Worm (Caenorhabditis elegans) whole organism, L1 larva: Measurements from ENCODE around the gene ebp-2.

ENCODE experiments used
- C16A3.4 ChIP-seq: fragments of 150-350 bp; optimal IDR thresholded peaks from 2 replicates; lab custom pipeline; 2014; ENCODE audit warnings: missing biosample characterization, missing genetic modification characterization
- Y116A8C.19 ChIP-seq: sonication (generic microtip); optimal IDR thresholded peaks from 2 replicates; lab custom pipeline; 2016; ENCODE audit warnings: missing compliant biosample characterization, missing genetic modification characterization, borderline replicate concordance
- aly-2 ChIP-seq: fragments of 150-350 bp; optimal IDR thresholded peaks from 2 replicates; lab custom pipeline; 2014; ENCODE audit warnings: missing biosample characterization, missing genetic modification characterization
- ama-1 ChIP-seq: fragments of 150-350 bp; optimal IDR thresholded peaks from 2 replicates; lab custom pipeline; 2014
- ceh-88 ChIP-seq: fragments of 200-800 bp; sonication (Bioruptor generic); IDR thresholded peaks from 2 replicates; pipeline ENCODE4 v1.3.6; 2022; ENCODE audit warnings: missing genetic modification characterization, missing compliant biosample characterization
- ces-1 ChIP-seq: fragments of 150-350 bp; optimal IDR thresholded peaks from 2 replicates; lab custom pipeline; 2014; ENCODE audit warnings: missing biosample characterization, missing genetic modification reagents, missing genetic modification characterization
- dsc-1 ChIP-seq: sonication (generic microtip); optimal IDR thresholded peaks from 2 replicates; lab custom pipeline; 2016; ENCODE audit warnings: mild to moderate bottlenecking, missing genetic modification characterization, missing compliant biosample characterization
- elt-2 ChIP-seq: sonication (generic microtip); optimal IDR thresholded peaks from 2 replicates; lab custom pipeline; 2016; ENCODE audit warnings: missing genetic modification characterization, mild to moderate bottlenecking, inconsistent platforms, missing compliant biosample characterization, missing genetic modification reagents
- ets-5 ChIP-seq: fragments of 200-800 bp; sonication (Bioruptor generic); IDR thresholded peaks from 2 replicates; pipeline ENCODE4 v1.3.6; 2022; ENCODE audit warnings: missing genetic modification characterization, missing compliant biosample characterization
- fkh-4 ChIP-seq: sonication (generic microtip); optimal IDR thresholded peaks from 2 replicates; lab custom pipeline; 2016; ENCODE audit warnings: missing compliant biosample characterization, missing genetic modification characterization, borderline replicate concordance
- fkh-8 ChIP-seq: sonication (generic microtip); optimal IDR thresholded peaks from 2 replicates; lab custom pipeline; 2016; ENCODE audit warnings: mild to moderate bottlenecking, missing genetic modification characterization, missing compliant biosample characterization
- grh-1 ChIP-seq: fragments of 200-800 bp; sonication (Bioruptor generic); IDR thresholded peaks from 2 replicates; pipeline ENCODE4 v1.3.6; 2022; ENCODE audit warnings: missing genetic modification reagents, missing genetic modification characterization, missing compliant biosample characterization
- hlh-17 ChIP-seq: fragments of 200-800 bp; sonication (Bioruptor generic); optimal IDR thresholded peaks from 2 replicates; lab custom pipeline; 2018; ENCODE audit warnings: missing genetic modification characterization, mild to moderate bottlenecking, missing compliant biosample characterization, moderate library complexity, borderline replicate concordance
- hlh-4 ChIP-seq: sonication (generic microtip); optimal IDR thresholded peaks from 2 replicates; lab custom pipeline; 2016; ENCODE audit warnings: mild to moderate bottlenecking, missing genetic modification characterization, missing compliant biosample characterization
- jun-1 ChIP-seq: fragments of 150-350 bp; optimal IDR thresholded peaks from 2 replicates; lab custom pipeline; 2014; ENCODE audit warnings: missing biosample characterization, missing genetic modification reagents, missing genetic modification characterization
- lin-14 ChIP-seq: fragments of 200-800 bp; sonication (Bioruptor generic); optimal IDR thresholded peaks from 2 replicates; lab custom pipeline; 2018; ENCODE audit warnings: mild to moderate bottlenecking, missing genetic modification characterization, moderate library complexity, missing compliant biosample characterization
- lin-15B ChIP-seq: fragments of 150-350 bp; sonication (generic microtip); optimal IDR thresholded peaks from 3 replicates; lab custom pipeline; 2014; ENCODE audit warnings: missing biosample characterization, missing genetic modification characterization
- lin-35 ChIP-seq, 2 experiments: fragments of 150-350 bp; optimal IDR thresholded peaks; 2 replicates each; lab custom pipeline; 2014; ENCODE audit warnings: missing biosample characterization in 2 of 2, missing genetic modification characterization in 2 of 2, missing genetic modification reagents in 2 of 2
- lir-3 ChIP-seq: sonication (generic microtip); optimal IDR thresholded peaks from 2 replicates; lab custom pipeline; 2016; ENCODE audit warnings: mild to moderate bottlenecking, missing genetic modification characterization, moderate library complexity, missing compliant biosample characterization; ENCODE audit not compliant: poor library complexity
- lsy-2 ChIP-seq, 2 experiments: fragments of 150-350 bp; optimal IDR thresholded peaks; 2 replicates each; lab custom pipeline; 2014; ENCODE audit warnings: missing biosample characterization in 2 of 2, missing genetic modification characterization in 2 of 2
- mef-2 ChIP-seq: fragments of 150-350 bp; optimal IDR thresholded peaks from 2 replicates; lab custom pipeline; 2014; ENCODE audit warnings: missing biosample characterization, missing genetic modification characterization
- nhr-12 ChIP-seq: sonication (generic microtip); optimal IDR thresholded peaks from 2 replicates; lab custom pipeline; 2017; ENCODE audit warnings: missing biosample characterization, missing genetic modification characterization
- nhr-19 ChIP-seq: fragments of 200-800 bp; sonication (Bioruptor generic); conservative IDR thresholded peaks from 2 replicates; pipeline ENCODE4 v1.3.6; 2022; ENCODE audit warnings: missing genetic modification characterization, missing compliant biosample characterization
- nhr-28 ChIP-seq: fragments of 150-350 bp; optimal IDR thresholded peaks from 2 replicates; lab custom pipeline; 2014; ENCODE audit warnings: missing biosample characterization, missing genetic modification characterization
- nhr-47 ChIP-seq: sonication (generic microtip); optimal IDR thresholded peaks from 2 replicates; lab custom pipeline; 2016; ENCODE audit warnings: mild to moderate bottlenecking, missing genetic modification characterization, moderate library complexity, missing compliant biosample characterization
- nhr-76 ChIP-seq: sonication (generic microtip); optimal IDR thresholded peaks from 2 replicates; lab custom pipeline; 2017; ENCODE audit warnings: missing biosample characterization, missing genetic modification characterization
- nhr-77 ChIP-seq: fragments of 150-350 bp; optimal IDR thresholded peaks from 2 replicates; lab custom pipeline; 2014; ENCODE audit warnings: missing biosample characterization, missing genetic modification characterization
- nhr-85 ChIP-seq: sonication (generic microtip); peaks from one replicate; lab custom pipeline; 2016; ENCODE audit warnings: missing genetic modification characterization, inconsistent platforms, missing compliant biosample characterization
- pag-3 ChIP-seq: sonication (generic microtip); optimal IDR thresholded peaks from 2 replicates; lab custom pipeline; 2017; ENCODE audit warnings: missing genetic modification characterization, mild to moderate bottlenecking, missing compliant biosample characterization, antibody characterized with exemption, borderline replicate concordance; ENCODE audit not compliant: insufficient read depth
- pax-3 ChIP-seq: fragments of 200-800 bp; sonication (Bioruptor generic); optimal IDR thresholded peaks from 2 replicates; lab custom pipeline; 2018; ENCODE audit warnings: mild to moderate bottlenecking, missing genetic modification characterization, moderate library complexity, missing compliant biosample characterization
- pqm-1 ChIP-seq: sonication (generic microtip); optimal IDR thresholded peaks from 3 replicates; lab custom pipeline; 2017; ENCODE audit warnings: missing biosample characterization, missing genetic modification characterization
- skn-1 ChIP-seq: fragments of 150-350 bp; optimal IDR thresholded peaks from 2 replicates; lab custom pipeline; 2014; ENCODE audit warnings: missing biosample characterization, missing genetic modification characterization
- snu-23 ChIP-seq: sonication (generic microtip); optimal IDR thresholded peaks from 2 replicates; lab custom pipeline; 2016; ENCODE audit warnings: missing genetic modification characterization, missing compliant biosample characterization
- sox-4 ChIP-seq: sonication (generic microtip); optimal IDR thresholded peaks from 2 replicates; lab custom pipeline; 2016; ENCODE audit warnings: missing genetic modification characterization, missing compliant biosample characterization
- sptf-1 ChIP-seq: fragments of 150-350 bp; optimal IDR thresholded peaks from 2 replicates; lab custom pipeline; 2014; ENCODE audit warnings: missing biosample characterization, missing genetic modification characterization
- swsn-7 ChIP-seq: sonication (generic microtip); optimal IDR thresholded peaks from 2 replicates; lab custom pipeline; 2016; ENCODE audit warnings: missing genetic modification characterization, missing compliant biosample characterization
- unc-130 ChIP-seq: fragments of 150-350 bp; optimal IDR thresholded peaks from 2 replicates; lab custom pipeline; 2017; ENCODE audit warnings: missing biosample characterization, missing genetic modification characterization, inconsistent platforms
- unc-30 ChIP-seq: sonication (generic microtip); optimal IDR thresholded peaks from 2 replicates; lab custom pipeline; 2017; ENCODE audit warnings: missing biosample characterization, missing genetic modification characterization
- unc-98 ChIP-seq: fragments of 200-800 bp; sonication (Bioruptor generic); IDR thresholded peaks from 2 replicates; pipeline ENCODE4 v1.3.6; 2022; ENCODE audit warnings: missing genetic modification characterization, missing compliant biosample characterization
- zag-1 ChIP-seq: fragments of 150-350 bp; optimal IDR thresholded peaks from 2 replicates; lab custom pipeline; 2014; ENCODE audit warnings: missing biosample characterization, missing genetic modification characterization
- ztf-11 ChIP-seq, 2 experiments: sonication (generic microtip); optimal IDR thresholded peaks; 2 replicates each; lab custom pipeline; 2016 to 2017; ENCODE audit warnings: missing genetic modification characterization in 2 of 2, missing biosample characterization in 1 of 2, missing compliant biosample characterization in 1 of 2
- ztf-4 ChIP-seq: fragments of 150-350 bp; optimal IDR thresholded peaks from 2 replicates; lab custom pipeline; 2014; ENCODE audit warnings: missing biosample characterization, missing genetic modification characterization

The ebp-2 gene

ce11 chrII:11484600-11484999, 42.1 kb downstream of the ebp-2 start (continued):
- TF ChIP-seq nhr-19 (GFP tag; lab: Robert Waterston, UW) = peak; percentile 76
- TF ChIP-seq swsn-7 (tag; lab: Kevin White, UChicago) = peak; percentile 70
- TF ChIP-seq Y116A8C.19 = no peak
- TF ChIP-seq ets-5 (GFP tag; lab: Robert Waterston, UW) = no peak
- peak; percentile 69 to 84 for TF ChIP-seq lin-35 (GFP tag; optimal IDR thresholded peaks at IDR 0.05; lab: Kevin White, UChicago)
- no peak for TF ChIP-seq mef-2 (tag; lab: Kevin White, UChicago)
- peak; percentile 69 for TF ChIP-seq aly-2 (tag; lab: Kevin White, UChicago)
- TF ChIP-seq skn-1 (tag; lab: Kevin White, UChicago) = peak; percentile 41
- no peak for TF ChIP-seq nhr-28 (tag; lab: Kevin White, UChicago)
- TF ChIP-seq nhr-47 = peak; percentile 78
- TF ChIP-seq unc-30 (tag; lab: Kevin White, UChicago) = no peak
- TF ChIP-seq nhr-77 = peak; percentile 41
- no peak for TF ChIP-seq sox-4 (tag; lab: Kevin White, UChicago)
- TF ChIP-seq pqm-1 (tag; lab: Kevin White, UChicago) = no peak
- peak in 1 of 2 experiments; percentile 52 for TF ChIP-seq ztf-11 (tag; optimal IDR thresholded peaks at IDR 0.05; lab: Kevin White, UChicago)
- TF ChIP-seq C16A3.4 (tag; lab: Kevin White, UChicago) = peak; percentile 83
- TF ChIP-seq pax-3 (tag; lab: Kevin White, UChicago) = no peak
- peak; percentile 44; the same call in 1 of the 2 replicates for TF ChIP-seq grh-1 (GFP tag; lab: Robert Waterston, UW)
- TF ChIP-seq lin-15B (tag; lab: Kevin White, UChicago) = peak; percentile 37
- no peak for TF ChIP-seq pag-3
- no peak for TF ChIP-seq sptf-1 (tag; lab: Kevin White, UChicago)
- TF ChIP-seq hlh-4 = no peak
- TF ChIP-seq elt-2 (tag; lab: Kevin White, UChicago) = peak; percentile 50
- TF ChIP-seq unc-130 (tag; lab: Kevin White, UChicago) = peak; percentile 73
- peak; percentile 63 for TF ChIP-seq jun-1 (tag; lab: Kevin White, UChicago)
- no peak for TF ChIP-seq hlh-17 (GFP tag; lab: Kevin White, UChicago)
- peak; percentile 60 for TF ChIP-seq ceh-88 (GFP tag; lab: Robert Waterston, UW)
- no peak for TF ChIP-seq unc-98
- TF ChIP-seq zag-1 = no peak
- TF ChIP-seq ama-1 (lab: Kevin White, UChicago) = no peak
- TF ChIP-seq ces-1 (GFP tag; lab: Kevin White, UChicago) = no peak
- no peak for TF ChIP-seq fkh-4 (tag; lab: Kevin White, UChicago)

- TF ChIP-seq nhr-76 (tag; lab: Kevin White, UChicago) = no peak
- TF ChIP-seq Y116A8C.19 = no peak
- TF ChIP-seq fkh-8 (tag; lab: Kevin White, UChicago) = no peak
- no peak for TF ChIP-seq lir-3 (tag; lab: Kevin White, UChicago)
- peak; percentile 67 for TF ChIP-seq nhr-85
- TF ChIP-seq mef-2 (tag; lab: Kevin White, UChicago) = no peak
- TF ChIP-seq lsy-2 (tag; optimal IDR thresholded peaks at IDR 0.05; lab: Kevin White, UChicago) = peak in 1 of 2 experiments; percentile 7
- no peak for TF ChIP-seq dsc-1 (tag; lab: Kevin White, UChicago)
- TF ChIP-seq ztf-4 (tag; lab: Kevin White, UChicago) = no peak
- TF ChIP-seq aly-2 (tag; lab: Kevin White, UChicago) = no peak
- peak; percentile 17 for TF ChIP-seq lin-14 (GFP tag; lab: Kevin White, UChicago)
- TF ChIP-seq ets-5 (GFP tag; lab: Robert Waterston, UW) = no peak
- TF ChIP-seq nhr-12 (tag; lab: Kevin White, UChicago) = no peak
- no peak for TF ChIP-seq ama-1 (lab: Kevin White, UChicago)
- no peak for TF ChIP-seq skn-1 (tag; lab: Kevin White, UChicago)
- TF ChIP-seq fkh-4 (tag; lab: Kevin White, UChicago) = no peak
- peak; percentile 4 for TF ChIP-seq snu-23
Observed at ce11 chrII:11485200-11485599, 42.7 kb downstream of the ebp-2 start, which contains the start of gene twk-5. TSS of gene twk-5 (minus strand) at chrII:11485300.
